Worm (Caenorhabditis elegans) whole organism, young adult: Measurements from ENCODE around the gene F01G10.9.

ENCODE experiments used
- B0336.3 ChIP-seq: fragments of 200-800 bp; sonication (Bioruptor generic); IDR thresholded peaks from 2 replicates; pipeline ENCODE4 v1.3.6; 2022; ENCODE audit warnings: missing genetic modification characterization, missing compliant biosample characterization
- F10E7.11 ChIP-seq: sonication (generic microtip); optimal IDR thresholded peaks from 2 replicates; lab custom pipeline; 2017; ENCODE audit warnings: mild to moderate bottlenecking, missing genetic modification characterization, moderate library complexity, missing compliant biosample characterization
- F22D6.2 ChIP-seq: sonication (generic microtip); optimal IDR thresholded peaks from 2 replicates; lab custom pipeline; 2016; ENCODE audit warnings: mild to moderate bottlenecking, missing genetic modification characterization, missing compliant biosample characterization
- F23B12.7 ChIP-seq: sonication (generic microtip); optimal IDR thresholded peaks from 2 replicates; lab custom pipeline; 2017; ENCODE audit warnings: missing genetic modification characterization, mild to moderate bottlenecking, missing compliant biosample characterization, antibody characterized with exemption, moderate library complexity; ENCODE audit not compliant: insufficient read depth
- F39B2.1 ChIP-seq: fragments of 200-800 bp; sonication (Bioruptor generic); IDR thresholded peaks from 2 replicates; pipeline ENCODE4 v1.3.6; 2022; ENCODE audit warnings: missing genetic modification reagents, missing genetic modification characterization, missing compliant biosample characterization
- F57A8.1 ChIP-seq: fragments of 200-800 bp; sonication (Bioruptor generic); optimal IDR thresholded peaks from 2 replicates; lab custom pipeline; 2018; ENCODE audit warnings: mild to moderate bottlenecking, missing genetic modification characterization, moderate library complexity, missing compliant biosample characterization
- F57C9.4 ChIP-seq: sonication (generic microtip); optimal IDR thresholded peaks from 2 replicates; lab custom pipeline; 2017; ENCODE audit warnings: mild to moderate bottlenecking, missing genetic modification characterization, missing compliant biosample characterization
- T07F8.4 ChIP-seq: sonication (generic microtip); optimal IDR thresholded peaks from 2 replicates; lab custom pipeline; 2016; ENCODE audit warnings: mild to moderate bottlenecking, missing genetic modification characterization, moderate library complexity, missing compliant biosample characterization
- Y53F4B.3 ChIP-seq: fragments of 200-800 bp; sonication (Bioruptor generic); IDR thresholded peaks from 2 replicates; pipeline ENCODE4 v1.3.6; 2022; ENCODE audit warnings: missing genetic modification reagents, missing genetic modification characterization, missing compliant biosample characterization
- Y53G8AR.9 ChIP-seq: fragments of 200-800 bp; sonication (Bioruptor generic); conservative IDR thresholded peaks from 2 replicates; pipeline ENCODE4 v1.3.6; 2022; ENCODE audit warnings: missing genetic modification reagents, missing genetic modification characterization, missing compliant biosample characterization
- Y67H2A.10 ChIP-seq: fragments of 200-800 bp; sonication (Bioruptor generic); conservative IDR thresholded peaks from 2 replicates; pipeline ENCODE4 v1.3.6; 2022; ENCODE audit warnings: missing genetic modification reagents, missing genetic modification characterization, missing compliant biosample characterization
- akir-1 ChIP-seq: fragments of 200-800 bp; sonication (Bioruptor generic); optimal IDR thresholded peaks from 2 replicates; lab custom pipeline; 2018; ENCODE audit warnings: mild to moderate bottlenecking, missing genetic modification characterization, moderate library complexity, missing compliant biosample characterization
- aptf-3 ChIP-seq: fragments of 200-800 bp; sonication (Bioruptor generic); IDR thresholded peaks from 2 replicates; pipeline ENCODE4 v1.3.6; 2022; ENCODE audit warnings: missing genetic modification characterization, missing compliant biosample characterization
- atf-7 ChIP-seq: sonication (generic microtip); optimal IDR thresholded peaks from 2 replicates; lab custom pipeline; 2017; ENCODE audit warnings: mild to moderate bottlenecking, missing genetic modification characterization, missing compliant biosample characterization
- attf-5 ChIP-seq: fragments of 200-800 bp; sonication (Bioruptor generic); optimal IDR thresholded peaks from 2 replicates; lab custom pipeline; 2018; ENCODE audit warnings: mild to moderate bottlenecking, missing genetic modification characterization, missing compliant biosample characterization
- attf-6 ChIP-seq: fragments of 200-800 bp; sonication (Bioruptor generic); IDR thresholded peaks from 2 replicates; pipeline ENCODE4 v1.3.6; 2022; ENCODE audit warnings: missing genetic modification reagents, missing genetic modification characterization, missing compliant biosample characterization
- bed-1 ChIP-seq: fragments of 200-800 bp; sonication (Bioruptor generic); IDR thresholded peaks from 2 replicates; pipeline ENCODE4 v1.3.6; 2022; ENCODE audit warnings: missing genetic modification reagents, missing genetic modification characterization, missing compliant biosample characterization
- bed-2 ChIP-seq: fragments of 200-800 bp; sonication (Bioruptor generic); IDR thresholded peaks from 2 replicates; pipeline ENCODE4 v1.3.6; 2022; ENCODE audit warnings: missing genetic modification reagents, missing genetic modification characterization, missing compliant biosample characterization
- cebp-2 ChIP-seq: fragments of 200-800 bp; sonication (Bioruptor generic); IDR thresholded peaks from 2 replicates; pipeline ENCODE4 v1.3.6; 2022; ENCODE audit warnings: missing genetic modification characterization, missing compliant biosample characterization
- chd-7 ChIP-seq: sonication (generic microtip); optimal IDR thresholded peaks from 2 replicates; lab custom pipeline; 2016; ENCODE audit warnings: mild to moderate bottlenecking, missing genetic modification characterization, moderate library complexity, missing compliant biosample characterization
- dox-1 ChIP-seq: fragments of 200-800 bp; sonication (Bioruptor generic); IDR thresholded peaks from 2 replicates; pipeline ENCODE4 v1.3.6; 2022; ENCODE audit warnings: missing genetic modification reagents, missing genetic modification characterization, missing compliant biosample characterization
- dpff-1 ChIP-seq: sonication (generic microtip); optimal IDR thresholded peaks from 2 replicates; lab custom pipeline; 2017; ENCODE audit warnings: mild to moderate bottlenecking, missing genetic modification characterization, missing compliant biosample characterization
- egl-18 ChIP-seq: fragments of 200-800 bp; sonication (Bioruptor generic); IDR thresholded peaks from 2 replicates; pipeline ENCODE4 v1.3.6; 2022; ENCODE audit warnings: missing genetic modification reagents, missing genetic modification characterization, missing compliant biosample characterization
- egl-44 ChIP-seq: fragments of 200-800 bp; sonication (Bioruptor generic); IDR thresholded peaks from 2 replicates; pipeline ENCODE4 v1.3.6; 2022; ENCODE audit warnings: missing genetic modification reagents, missing genetic modification characterization, missing compliant biosample characterization
- gei-17 ChIP-seq: fragments of 200-800 bp; sonication (Bioruptor generic); optimal IDR thresholded peaks from 2 replicates; lab custom pipeline; 2018; ENCODE audit warnings: mild to moderate bottlenecking, missing genetic modification characterization, missing compliant biosample characterization
- hlh-26 ChIP-seq: fragments of 200-800 bp; sonication (Bioruptor generic); conservative IDR thresholded peaks from 2 replicates; pipeline ENCODE4 v1.3.6; 2022; ENCODE audit warnings: missing genetic modification reagents, missing genetic modification characterization, missing compliant biosample characterization
- hmg-20 ChIP-seq: fragments of 200-800 bp; sonication (Bioruptor generic); IDR thresholded peaks from 2 replicates; pipeline ENCODE4 v1.3.6; 2022; ENCODE audit warnings: missing genetic modification reagents, missing genetic modification characterization, missing compliant biosample characterization
- hrde-1 ChIP-seq: sonication (generic microtip); optimal IDR thresholded peaks from 2 replicates; lab custom pipeline; 2016; ENCODE audit warnings: missing genetic modification characterization, mild to moderate bottlenecking, missing compliant biosample characterization, moderate library complexity, missing genotype, missing genetic modification reagents, borderline replicate concordance
- lin-26 ChIP-seq: fragments of 200-800 bp; sonication (Bioruptor generic); IDR thresholded peaks from 2 replicates; pipeline ENCODE4 v1.3.6; 2022; ENCODE audit warnings: missing genetic modification reagents, missing genetic modification characterization, missing compliant biosample characterization
- lin-54 ChIP-seq: fragments of 200-800 bp; sonication (Bioruptor generic); optimal IDR thresholded peaks from 2 replicates; lab custom pipeline; 2018; ENCODE audit warnings: mild to moderate bottlenecking, missing genetic modification characterization, missing compliant biosample characterization
- madf-10 ChIP-seq: sonication (generic microtip); optimal IDR thresholded peaks from 2 replicates; lab custom pipeline; 2016; ENCODE audit warnings: mild to moderate bottlenecking, missing genetic modification characterization, missing compliant biosample characterization
- madf-8 ChIP-seq: fragments of 200-800 bp; sonication (Bioruptor generic); conservative IDR thresholded peaks from 2 replicates; pipeline ENCODE4 v1.3.6; 2022; ENCODE audit warnings: missing genetic modification reagents, missing genetic modification characterization, missing compliant biosample characterization
- mel-28 ChIP-seq: sonication (generic microtip); optimal IDR thresholded peaks from 2 replicates; lab custom pipeline; 2016; ENCODE audit warnings: borderline replicate concordance, mild to moderate bottlenecking, missing genetic modification characterization, missing compliant biosample characterization
- mxl-1 ChIP-seq: sonication (generic microtip); optimal IDR thresholded peaks from 2 replicates; lab custom pipeline; 2016; ENCODE audit warnings: missing genetic modification characterization, missing compliant biosample characterization
- nfya-2 ChIP-seq: fragments of 200-800 bp; sonication (Bioruptor generic); IDR thresholded peaks from 2 replicates; pipeline ENCODE4 v1.3.6; 2022; ENCODE audit warnings: missing genetic modification reagents, missing genetic modification characterization, missing compliant biosample characterization
- nhr-80 ChIP-seq: sonication (generic microtip); optimal IDR thresholded peaks from 2 replicates; lab custom pipeline; 2016; ENCODE audit warnings: missing genetic modification characterization, missing compliant biosample characterization
- rcor-1 ChIP-seq: fragments of 200-800 bp; sonication (Bioruptor generic); IDR thresholded peaks from 2 replicates; pipeline ENCODE4 v1.3.6; 2022; ENCODE audit warnings: missing genetic modification reagents, missing genetic modification characterization, missing compliant biosample characterization
- rec-8 ChIP-seq, 2 experiments: sonication (generic microtip); optimal IDR thresholded peaks; 2 replicates each; lab custom pipeline; 2016; ENCODE audit warnings: mild to moderate bottlenecking in 2 of 2, missing genetic modification characterization in 2 of 2, missing genetic modification reagents in 2 of 2, missing genotype in 2 of 2, missing biosample characterization in 1 of 2, missing compliant biosample characterization in 1 of 2, moderate library complexity in 1 of 2
- repo-1 ChIP-seq: sonication (generic microtip); optimal IDR thresholded peaks from 2 replicates; lab custom pipeline; 2017; ENCODE audit warnings: mild to moderate bottlenecking, missing genetic modification characterization, missing compliant biosample characterization
- snpc-1.3 ChIP-seq: sonication (generic microtip); optimal IDR thresholded peaks from 2 replicates; lab custom pipeline; 2017; ENCODE audit warnings: missing genetic modification characterization, mild to moderate bottlenecking, missing compliant biosample characterization, antibody characterized with exemption, moderate library complexity, missing genotype, missing genetic modification reagents; ENCODE audit not compliant: insufficient read depth
- snpc-3.4 ChIP-seq: sonication (generic microtip); optimal IDR thresholded peaks from 2 replicates; lab custom pipeline; 2017; ENCODE audit warnings: missing genetic modification characterization, mild to moderate bottlenecking, missing compliant biosample characterization, antibody characterized with exemption, moderate library complexity, missing genotype, missing genetic modification reagents
- tbp1 ChIP-seq: fragments of 200-800 bp; sonication (Bioruptor generic); optimal IDR thresholded peaks from 2 replicates; lab custom pipeline; 2018; ENCODE audit warnings: mild to moderate bottlenecking, missing genetic modification characterization, missing compliant biosample characterization
- zfh-2 ChIP-seq: fragments of 200-800 bp; sonication (Bioruptor generic); conservative IDR thresholded peaks from 2 replicates; pipeline ENCODE4 v1.3.6; 2022; ENCODE audit warnings: missing genetic modification reagents, missing genetic modification characterization, missing compliant biosample characterization
- ztf-18 ChIP-seq: sonication (generic microtip); optimal IDR thresholded peaks from 2 replicates; lab custom pipeline; 2016; ENCODE audit warnings: missing genotype, mild to moderate bottlenecking, missing genetic modification characterization, missing compliant biosample characterization

Gene F01G10.9

ce11 chrIV:10216704-10217296, 42.7 kb downstream of the F01G10.9 start (continued):
- TF ChIP-seq egl-18 (GFP tag; lab: Robert Waterston, UW) = no peak

- TF ChIP-seq lin-54 = no peak
- no peak for TF ChIP-seq aptf-3
- TF ChIP-seq F57C9.4 (tag; lab: Kevin White, UChicago) = no peak
- TF ChIP-seq snpc-3.4 = no peak
- no peak for TF ChIP-seq Y67H2A.10 (GFP tag; lab: Robert Waterston, UW)
- TF ChIP-seq zfh-2 (GFP tag; lab: Robert Waterston, UW) = no peak
- no peak for TF ChIP-seq F23B12.7 (tag; lab: Kevin White, UChicago)
- TF ChIP-seq madf-8 (GFP tag; lab: Robert Waterston, UW) = no peak
- no peak for TF ChIP-seq attf-6 (GFP tag; lab: Robert Waterston, UW)
- TF ChIP-seq egl-44 (GFP tag; lab: Robert Waterston, UW) = no peak
- TF ChIP-seq bed-2 (GFP tag; lab: Robert Waterston, UW) = no peak
- TF ChIP-seq F57A8.1 (GFP tag; lab: Kevin White, UChicago) = no peak
- no peak for TF ChIP-seq hlh-26 (GFP tag; lab: Robert Waterston, UW)
- no peak for TF ChIP-seq rec-8 (tag; optimal IDR thresholded peaks at IDR 0.05; lab: Kevin White, UChicago)
- TF ChIP-seq chd-7 = no peak
- no peak for TF ChIP-seq cebp-2
- no peak for TF ChIP-seq atf-7 (tag; lab: Kevin White, UChicago)
- no peak for TF ChIP-seq lin-26 (GFP tag; lab: Robert Waterston, UW)
- TF ChIP-seq F22D6.2 = no peak
- TF ChIP-seq, all 124 proteins: peak for 0
Observed at ce11 chrIV:10216078-10216477, 43.4 kb downstream of the F01G10.9 start, which contains the start of gene col-124. col-124 (plus strand) TSS chrIV:10216451.

ce11 chrIV:10215393-10215792, 44.1 kb downstream of the F01G10.9 start:
- TF ChIP-seq madf-10 (no peak), dox-1 (GFP tag; lab: Robert Waterston, UW) (no peak), nfya-2 (GFP tag; lab: Robert Waterston, UW) (no peak), F39B2.1 (no peak), hmg-20 (GFP tag; lab: Robert Waterston, UW) (no peak), F22D6.2 (no peak), zfh-2 (GFP tag; lab: Robert Waterston, UW) (no peak), repo-1 (tag; lab: Kevin White, UChicago) (no peak), akir-1 (no peak), egl-44 (GFP tag; lab: Robert Waterston, UW) (no peak), mel-28 (no peak), F10E7.11 (tag; lab: Kevin White, UChicago) (no peak), hrde-1 (tag; lab: Kevin White, UChicago) (no peak), dpff-1 (tag; lab: Kevin White, UChicago) (no peak)
- TF ChIP-seq, all 124 proteins: peak for 0

- TF ChIP-seq bed-2 (GFP tag; lab: Robert Waterston, UW) (no peak), T07F8.4 (no peak), nhr-80 (tag; lab: Kevin White, UChicago) (no peak), mxl-1 (tag; lab: Kevin White, UChicago) (no peak), bed-1 (GFP tag; lab: Robert Waterston, UW) (no peak), ztf-18 (no peak), attf-5 (GFP tag; lab: Kevin White, UChicago) (no peak), rcor-1 (GFP tag; lab: Robert Waterston, UW) (no peak), gei-17 (GFP tag; lab: Kevin White, UChicago) (no peak), aptf-3 (no peak), F23B12.7 (tag; lab: Kevin White, UChicago) (no peak), tbp1 (GFP tag; lab: Kevin White, UChicago) (no peak), Y53F4B.3 (GFP tag; lab: Robert Waterston, UW) (no peak), Y53G8AR.9 (GFP tag; lab: Robert Waterston, UW) (no peak), B0336.3 (GFP tag; lab: Robert Waterston, UW) (no peak), snpc-1.3 (tag; lab: Kevin White, UChicago) (no peak)
Observed at ce11 chrIV:10214811-10215210, 44.6 kb downstream of the F01G10.9 start, which contains the start of gene abt-1. abt-1 (minus strand) TSS chrIV:10214911.
